Fruit fly (Drosophila melanogaster) whole organism, embryonic: Measurements from ENCODE around the gene Rpn2.

ENCODE experiments used
- BEAF-32 ChIP-seq: fragments of 200-800 bp; sonication (Bioruptor generic); optimal IDR thresholded peaks from 3 replicates; lab custom pipeline; 2017; ENCODE audit warnings: missing biosample characterization, missing genetic modification characterization, mild to moderate bottlenecking, moderate library complexity, missing genetic modification reagents
- Blimp-1 ChIP-seq: fragments of 200-800 bp; sonication (Bioruptor generic); optimal IDR thresholded peaks from 3 replicates; lab custom pipeline; 2018; ENCODE audit warnings: missing biosample characterization, missing genetic modification characterization, mild to moderate bottlenecking, moderate library complexity, missing genetic modification reagents
- CG10274 ChIP-seq: fragments of 200-800 bp; sonication (Bioruptor generic); optimal IDR thresholded peaks from 3 replicates; lab custom pipeline; 2017; ENCODE audit warnings: missing biosample characterization, mild to moderate bottlenecking, missing genetic modification characterization
- CG11456 ChIP-seq: fragments of 200-800 bp; sonication (Bioruptor generic); IDR thresholded peaks from 3 replicates; pipeline ENCODE4 v1.3.6; 2022; ENCODE audit warnings: missing biosample characterization, missing genetic modification characterization
- CG11723 ChIP-seq: fragments of 200-800 bp; sonication (Bioruptor generic); optimal IDR thresholded peaks from 2 replicates; lab custom pipeline; 2017; ENCODE audit warnings: missing biosample characterization, mild to moderate bottlenecking, missing genetic modification characterization
- CG12659 ChIP-seq: fragments of 200-800 bp; sonication (Bioruptor generic); optimal IDR thresholded peaks from 3 replicates; lab custom pipeline; 2017; ENCODE audit warnings: mild to moderate bottlenecking, missing biosample characterization, missing genetic modification reagents, missing genetic modification characterization
- CG13624 ChIP-seq: fragments of 200-800 bp; sonication (Bioruptor generic); optimal IDR thresholded peaks from 2 replicates; lab custom pipeline; 2016; ENCODE audit warnings: missing biosample characterization, missing genetic modification characterization
- CG17359 ChIP-seq: fragments of 200-800 bp; sonication (Bioruptor generic); optimal IDR thresholded peaks from 3 replicates; lab custom pipeline; 2018; ENCODE audit warnings: missing biosample characterization, mild to moderate bottlenecking, missing genetic modification characterization, moderate library complexity
- CG4424 ChIP-seq: fragments of 200-800 bp; sonication (Bioruptor generic); optimal IDR thresholded peaks from 3 replicates; lab custom pipeline; 2016; ENCODE audit warnings: missing biosample characterization, missing genetic modification characterization
- CG4854 ChIP-seq: fragments of 200-800 bp; sonication (Bioruptor generic); optimal IDR thresholded peaks from 2 replicates; lab custom pipeline; 2016; ENCODE audit warnings: missing biosample characterization, missing genetic modification characterization, inconsistent platforms
- CG5180 ChIP-seq: fragments of 200-800 bp; sonication (Bioruptor generic); optimal IDR thresholded peaks from 3 replicates; lab custom pipeline; 2017; ENCODE audit warnings: missing biosample characterization, missing genetic modification characterization, mild to moderate bottlenecking, moderate library complexity, missing genetic modification reagents
- CG5953 ChIP-seq: fragments of 200-800 bp; sonication (Bioruptor generic); IDR thresholded peaks from 2 replicates; pipeline ENCODE4 v1.3.6; 2022; ENCODE audit warnings: missing biosample characterization, missing genetic modification characterization
- CG7839 ChIP-seq: fragments of 200-800 bp; sonication (Bioruptor generic); optimal IDR thresholded peaks from 3 replicates; lab custom pipeline; 2018; ENCODE audit warnings: missing biosample characterization, mild to moderate bottlenecking, missing genetic modification characterization, moderate library complexity
- CG9215 ChIP-seq: fragments of 200-800 bp; sonication (Bioruptor generic); IDR thresholded peaks from 2 replicates; pipeline ENCODE4 v1.3.6; 2022; ENCODE audit warnings: missing biosample characterization, missing genetic modification characterization
- CkIIα-i1 ChIP-seq: fragments of 200-800 bp; sonication (Bioruptor generic); IDR thresholded peaks from 2 replicates; pipeline ENCODE4 v1.3.6; 2022; ENCODE audit warnings: missing biosample characterization, missing genetic modification characterization
- Deaf1 ChIP-seq: fragments of 200-800 bp; optimal IDR thresholded peaks from 3 replicates; lab custom pipeline; 2019; ENCODE audit warnings: missing biosample characterization, mild to moderate bottlenecking, missing genetic modification characterization, moderate library complexity
- Dip2 ChIP-seq: fragments of 200-800 bp; sonication (Bioruptor generic); IDR thresholded peaks from 2 replicates; pipeline ENCODE4 v1.3.6; 2022; ENCODE audit warnings: missing biosample characterization, missing genetic modification characterization
- Dp ChIP-seq: fragments of 200-800 bp; sonication (Bioruptor generic); optimal IDR thresholded peaks from 2 replicates; lab custom pipeline; 2018; ENCODE audit warnings: missing biosample characterization, mild to moderate bottlenecking, missing genetic modification characterization, moderate library complexity
- HLHmδ ChIP-seq: fragments of 200-800 bp; sonication (Bioruptor generic); optimal IDR thresholded peaks from 2 replicates; lab custom pipeline; 2018; ENCODE audit warnings: missing biosample characterization, mild to moderate bottlenecking, missing genetic modification characterization, moderate library complexity
- MBD-R2 ChIP-seq: fragments of 200-800 bp; sonication (Bioruptor generic); IDR thresholded peaks from 2 replicates; pipeline ENCODE4 v1.3.6; 2022; ENCODE audit warnings: missing biosample characterization, missing genetic modification characterization
- Meics ChIP-seq: fragments of 200-800 bp; sonication (Bioruptor generic); optimal IDR thresholded peaks from 2 replicates; lab custom pipeline; 2017; ENCODE audit warnings: missing biosample characterization, mild to moderate bottlenecking, missing genetic modification characterization
- NfI ChIP-seq: fragments of 200-800 bp; sonication (Bioruptor generic); optimal IDR thresholded peaks from 3 replicates; lab custom pipeline; 2018; ENCODE audit warnings: missing biosample characterization, mild to moderate bottlenecking, missing genetic modification characterization, moderate library complexity
- Sox100B ChIP-seq: fragments of 200-800 bp; sonication (Bioruptor generic); optimal IDR thresholded peaks from 3 replicates; lab custom pipeline; 2018; ENCODE audit warnings: missing biosample characterization, mild to moderate bottlenecking, missing genetic modification characterization
- Sry-δ ChIP-seq: fragments of 200-800 bp; sonication (Bioruptor generic); optimal IDR thresholded peaks from 2 replicates; lab custom pipeline; 2016; ENCODE audit warnings: missing biosample characterization, missing genetic modification characterization
- Taf1 ChIP-seq: fragments of 200-800 bp; sonication (Bioruptor generic); IDR thresholded peaks from 2 replicates; pipeline ENCODE4 v1.3.6; 2022; ENCODE audit warnings: missing biosample characterization, missing genetic modification characterization
- Trl ChIP-seq, 3 experiments: fragments of >200 bp in 2 of 3; fragments of 200-800 bp in 1 of 3; sonication (Bioruptor generic) in 1 of 3; optimal IDR thresholded peaks; 2 replicates in 1 of 3; 3 replicates in 2 of 3; lab custom pipeline; 2016 to 2017; ENCODE audit warnings: missing biosample characterization in 1 of 3, missing genetic modification characterization in 1 of 3
- Usf ChIP-seq: fragments of 200-800 bp; sonication (Bioruptor generic); optimal IDR thresholded peaks from 2 replicates; lab custom pipeline; 2017; ENCODE audit warnings: missing genotype, missing biosample characterization, missing genetic modification characterization
- bowl ChIP-seq: fragments of 200-800 bp; sonication (Bioruptor generic); IDR thresholded peaks from 2 replicates; pipeline ENCODE4 v1.3.6; 2022; ENCODE audit warnings: missing biosample characterization, missing genetic modification characterization
- caup ChIP-seq: fragments of 200-800 bp; sonication (Bioruptor generic); optimal IDR thresholded peaks from 3 replicates; lab custom pipeline; 2017; ENCODE audit warnings: missing biosample characterization, mild to moderate bottlenecking, missing genetic modification characterization, moderate library complexity; ENCODE audit not compliant: severe bottlenecking
- dati ChIP-seq: fragments of 200-800 bp; sonication (Bioruptor generic); IDR thresholded peaks from 2 replicates; pipeline ENCODE4 v1.3.6; 2022; ENCODE audit warnings: missing biosample characterization, missing genetic modification characterization
- eve ChIP-seq, 2 experiments: fragments of >200 bp; optimal IDR thresholded peaks; 2 replicates each; lab custom pipeline; 2017; ENCODE audit warnings: missing biosample characterization in 2 of 2, missing genetic modification characterization in 2 of 2
- fd96Cb ChIP-seq: fragments of 200-800 bp; sonication (Bioruptor generic); optimal IDR thresholded peaks from 2 replicates; lab custom pipeline; 2018; ENCODE audit warnings: missing biosample characterization, mild to moderate bottlenecking, missing genetic modification characterization, moderate library complexity
- gem ChIP-seq: fragments of 200-800 bp; sonication (Bioruptor generic); optimal IDR thresholded peaks from 2 replicates; lab custom pipeline; 2019; ENCODE audit warnings: missing biosample characterization, mild to moderate bottlenecking, missing genetic modification characterization, moderate library complexity
- her ChIP-seq: fragments of 200-800 bp; sonication (Bioruptor generic); optimal IDR thresholded peaks from 2 replicates; lab custom pipeline; 2016; ENCODE audit warnings: missing biosample characterization, missing genetic modification characterization
- kay ChIP-seq: fragments of 200-800 bp; sonication (Bioruptor generic); optimal IDR thresholded peaks from 2 replicates; lab custom pipeline; 2016; ENCODE audit warnings: missing biosample characterization, missing genetic modification characterization
- mam ChIP-seq: fragments of 200-800 bp; sonication (Bioruptor generic); optimal IDR thresholded peaks from 3 replicates; lab custom pipeline; 2016; ENCODE audit warnings: missing biosample characterization, missing genetic modification characterization
- nau ChIP-seq: fragments of 200-800 bp; sonication (Bioruptor generic); optimal IDR thresholded peaks from 3 replicates; lab custom pipeline; 2017; ENCODE audit warnings: missing biosample characterization, mild to moderate bottlenecking, missing genetic modification characterization, missing genetic modification reagents
- onecut ChIP-seq: fragments of 200-800 bp; sonication (Bioruptor generic); IDR thresholded peaks from 2 replicates; pipeline ENCODE4 v1.3.6; 2022; ENCODE audit warnings: missing biosample characterization, missing genetic modification characterization
- p53 ChIP-seq: fragments of 200-800 bp; sonication (Bioruptor generic); optimal IDR thresholded peaks from 2 replicates; lab custom pipeline; 2016; ENCODE audit warnings: missing biosample characterization, missing genetic modification characterization
- prd ChIP-seq, 3 experiments: fragments of >200 bp in 2 of 3; fragments of 200-800 bp in 1 of 3; sonication (Bioruptor generic) in 1 of 3; optimal IDR thresholded peaks in 2 of 3; IDR thresholded peaks in 1 of 3; 2 replicates in 2 of 3; 3 replicates in 1 of 3; pipeline versions ENCODE4 v1.3.6 to Lab custom; 2017 to 2022; ENCODE audit warnings: missing biosample characterization in 1 of 3, missing genetic modification characterization in 1 of 3
- rib ChIP-seq: fragments of 200-800 bp; sonication (Bioruptor generic); IDR thresholded peaks from 2 replicates; pipeline ENCODE4 v1.3.6; 2022; ENCODE audit warnings: missing biosample characterization, missing genetic modification characterization
- sisA ChIP-seq: fragments of 200-800 bp; sonication (Bioruptor generic); IDR thresholded peaks from 2 replicates; pipeline ENCODE4 v1.3.6; 2022; ENCODE audit warnings: missing biosample characterization, missing genetic modification characterization
- sug ChIP-seq: fragments of 200-800 bp; optimal IDR thresholded peaks from 2 replicates; lab custom pipeline; 2019; ENCODE audit warnings: missing biosample characterization, mild to moderate bottlenecking, missing genetic modification characterization, moderate library complexity
- vfl ChIP-seq: fragments of 200-800 bp; sonication (Bioruptor generic); optimal IDR thresholded peaks from 2 replicates; lab custom pipeline; 2016; ENCODE audit warnings: missing biosample characterization, missing genetic modification characterization
- vnd ChIP-seq: fragments of 200-800 bp; sonication (Bioruptor generic); IDR thresholded peaks from 3 replicates; pipeline ENCODE4 v1.3.6; 2022; ENCODE audit warnings: missing biosample characterization, missing genetic modification characterization; ENCODE audit not compliant: partially characterized antibody
- yki ChIP-seq: fragments of >200 bp; optimal IDR thresholded peaks from 3 replicates; lab custom pipeline; 2018
- zfh1 ChIP-seq: fragments of 200-800 bp; sonication (Bioruptor generic); IDR thresholded peaks from 3 replicates; pipeline ENCODE4 v1.3.6; 2022; ENCODE audit warnings: missing biosample characterization, missing genetic modification characterization

Gene Rpn2

DNA sequence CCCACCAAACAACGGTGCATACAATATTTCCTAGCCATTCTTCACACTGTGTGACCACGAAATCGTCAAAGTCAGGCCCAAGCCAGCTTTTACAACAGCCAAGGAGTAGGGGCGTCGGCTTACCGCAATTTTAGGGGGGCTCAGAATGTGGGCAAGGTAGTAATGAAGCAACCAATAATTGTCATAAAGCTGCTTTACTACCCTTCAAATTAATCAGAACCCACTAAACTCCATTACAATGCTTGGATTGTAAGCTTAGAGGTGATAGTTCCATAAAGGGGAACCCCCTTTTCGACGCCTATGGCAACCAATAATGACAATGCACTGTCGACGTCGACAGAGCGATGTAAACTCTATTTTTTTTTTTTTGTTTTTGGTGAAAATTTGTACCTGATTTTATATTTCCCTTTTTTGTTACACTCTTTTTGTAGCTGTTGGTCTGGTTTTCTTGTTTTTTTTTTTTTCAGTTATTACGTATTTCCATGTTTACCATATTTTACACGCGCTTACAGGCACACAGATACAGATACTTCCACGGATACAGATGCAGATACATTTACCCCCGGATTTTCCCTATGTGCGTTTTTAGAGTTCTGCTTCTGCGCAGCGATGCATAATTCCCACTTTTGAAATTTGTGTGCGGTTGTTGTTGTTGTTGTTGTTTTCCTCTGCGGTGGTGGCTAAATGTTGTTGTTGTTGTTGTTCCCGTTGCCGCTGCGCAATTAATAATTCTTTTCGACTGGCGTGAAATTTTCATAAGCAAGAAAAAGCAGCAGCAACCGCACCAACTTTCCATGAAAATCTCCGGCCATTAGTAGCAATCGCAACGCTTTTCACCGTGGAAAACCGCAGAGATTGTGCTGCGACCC is 51.5 kb downstream of the Rpn2 start (continued):
- TF ChIP-seq CG11456, result 0 out of 3 replicates have a peak, but pooled peaks have one; percentile 61
- TF ChIP-seq sug (tag; lab: Kevin White, UChicago), result peak; percentile 12
- peak; percentile 87 for TF ChIP-seq gem (tag; lab: Kevin White, UChicago)
- peak; percentile 88 for TF ChIP-seq fd96Cb (tag; lab: Kevin White, UChicago)
- peak; percentile 63 for TF ChIP-seq CG12659 (GFP tag; lab: Kevin White, UChicago)
- peak; percentile 85 for TF ChIP-seq zfh1 (GFP tag; lab: Robert Waterston, UW)
- TF ChIP-seq kay (GFP tag; lab: Kevin White, UChicago), result peak; percentile 52
- peak; percentile 42 for TF ChIP-seq CG4854 (GFP tag; lab: Kevin White, UChicago)
- TF ChIP-seq Sox100B (GFP tag; lab: Kevin White, UChicago), result peak; percentile 78
- no peak for TF ChIP-seq prd (optimal IDR thresholded peaks at IDR 0.05; lab: Kevin White, UChicago)
- peak; percentile 88 for TF ChIP-seq prd (GFP tag; IDR thresholded peaks at IDR 0.05; lab: Robert Waterston, UW)
- peak; percentile 78 for TF ChIP-seq CG11723 (GFP tag; lab: Kevin White, UChicago)
- no peak for TF ChIP-seq bowl (GFP tag; lab: Robert Waterston, UW)
- TF ChIP-seq rib (GFP tag; lab: Robert Waterston, UW), result no peak
- TF ChIP-seq BEAF-32 (GFP tag; lab: Kevin White, UChicago), result no peak
- no peak for TF ChIP-seq yki (lab: Kevin White, UChicago)
- peak; percentile 58 for TF ChIP-seq her (GFP tag; lab: Kevin White, UChicago)
- TF ChIP-seq Meics (GFP tag; lab: Kevin White, UChicago), result peak; percentile 42
- TF ChIP-seq CG17359 (tag; lab: Kevin White, UChicago), result peak; percentile 85
- TF ChIP-seq nau (GFP tag; lab: Kevin White, UChicago), result peak; percentile 67
- peak; percentile 13 for TF ChIP-seq CG10274
- no peak for TF ChIP-seq CkIIα-i1 (GFP tag; lab: Robert Waterston, UW)
- peak; percentile 19 for TF ChIP-seq CG13624 (GFP tag; lab: Kevin White, UChicago)
- peak in 1 of 2 experiments; percentile 94 for TF ChIP-seq eve (GFP tag; optimal IDR thresholded peaks at IDR 0.05; lab: Kevin White, UChicago)
- TF ChIP-seq CG5953 (GFP tag; lab: Robert Waterston, UW), result peak; percentile 52; the same call in 1 of the 2 replicates
- TF ChIP-seq Deaf1, result peak; percentile 24
- no peak for TF ChIP-seq vnd
- no peak for TF ChIP-seq MBD-R2 (GFP tag; lab: Robert Waterston, UW)
- peak; percentile 81 for TF ChIP-seq CG7839
- TF ChIP-seq Dip2 (GFP tag; lab: Robert Waterston, UW), result no peak
- TF ChIP-seq onecut, result peak; percentile 72
- peak; percentile 65 for TF ChIP-seq CG5180 (GFP tag; lab: Kevin White, UChicago)
- peak; percentile 9; the same call in 1 of the 2 replicates for TF ChIP-seq CG9215
- peak; percentile 43; the same call in 1 of the 2 replicates for TF ChIP-seq dati (GFP tag; lab: Robert Waterston, UW)
- TF ChIP-seq Dp, result no peak
- peak; percentile 84 for TF ChIP-seq Blimp-1 (GFP tag; lab: Kevin White, UChicago)
- peak; percentile 83 for TF ChIP-seq sisA (GFP tag; lab: Robert Waterston, UW)
- no peak for TF ChIP-seq Trl (optimal IDR thresholded peaks at IDR 0.05; lab: Kevin White, UChicago)
- TF ChIP-seq Trl (GFP tag; optimal IDR thresholded peaks at IDR 0.05; lab: Kevin White, UChicago), result peak; percentile 74
- peak; percentile 30 for TF ChIP-seq Sry-δ
- TF ChIP-seq NfI, result peak; percentile 57
- no peak for TF ChIP-seq Taf1 (GFP tag; lab: Robert Waterston, UW)
- TF ChIP-seq caup (GFP tag; lab: Kevin White, UChicago), result peak; percentile 32
- TF ChIP-seq CG4424 (GFP tag; lab: Kevin White, UChicago), result peak; percentile 84
- TF ChIP-seq HLHmδ (GFP tag; lab: Kevin White, UChicago), result no peak
- TF ChIP-seq Usf (GFP tag; lab: Kevin White, UChicago), result peak; percentile 39
- TF ChIP-seq vfl (GFP tag; lab: Kevin White, UChicago), result no peak
- no peak for TF ChIP-seq p53
- TF ChIP-seq mam (GFP tag; lab: Kevin White, UChicago), result peak; percentile 60
